Fruit fly (Drosophila melanogaster) whole organism, prepupa: Measurements from ENCODE around the gene CG14535.

Source experiments
- Blimp-1 ChIP-seq: fragments of 200-800 bp; sonication (Bioruptor generic); optimal IDR thresholded peaks from 3 replicates; lab custom pipeline; 2017; ENCODE audit warnings: missing biosample characterization, missing genetic modification characterization, mild to moderate bottlenecking, moderate library complexity, missing genetic modification reagents
- CG10631 ChIP-seq: fragments of 200-800 bp; sonication (Bioruptor generic); optimal IDR thresholded peaks from 2 replicates; lab custom pipeline; 2016; ENCODE audit warnings: missing biosample characterization, missing genetic modification characterization
- CG10669 ChIP-seq: fragments of 200-800 bp; sonication (Bioruptor generic); optimal IDR thresholded peaks from 3 replicates; lab custom pipeline; 2018; ENCODE audit warnings: missing biosample characterization, mild to moderate bottlenecking, missing genetic modification characterization, moderate library complexity
- CG11294 ChIP-seq: fragments of 200-800 bp; sonication (Bioruptor generic); IDR thresholded peaks from 2 replicates; pipeline ENCODE4 v1.3.6; 2022; ENCODE audit warnings: missing biosample characterization, missing genetic modification characterization
- CG11762 ChIP-seq: fragments of 200-800 bp; sonication (Bioruptor generic); optimal IDR thresholded peaks from 3 replicates; lab custom pipeline; 2016; ENCODE audit warnings: missing biosample characterization, missing genetic modification characterization; ENCODE audit not compliant: insufficient read depth
- CG11902 ChIP-seq: fragments of 200-800 bp; sonication (Bioruptor generic); optimal IDR thresholded peaks from 3 replicates; lab custom pipeline; 2016; ENCODE audit warnings: missing biosample characterization, missing genetic modification characterization
- CG15336 ChIP-seq: fragments of 200-800 bp; sonication (Bioruptor generic); IDR thresholded peaks from 2 replicates; pipeline ENCODE4 v1.3.6; 2022; ENCODE audit warnings: missing biosample characterization, missing genetic modification characterization
- CG1621 ChIP-seq: fragments of 200-800 bp; sonication (Bioruptor generic); optimal IDR thresholded peaks from 3 replicates; lab custom pipeline; 2018; ENCODE audit warnings: missing biosample characterization, mild to moderate bottlenecking, missing genetic modification characterization
- CG16779 ChIP-seq: fragments of 200-800 bp; sonication (Bioruptor generic); optimal IDR thresholded peaks from 3 replicates; lab custom pipeline; 2017; ENCODE audit warnings: missing biosample characterization, mild to moderate bottlenecking, missing genetic modification characterization
- CG3032 ChIP-seq: fragments of 200-800 bp; optimal IDR thresholded peaks from 2 replicates; lab custom pipeline; 2019; ENCODE audit warnings: missing biosample characterization, mild to moderate bottlenecking, missing genetic modification characterization, moderate library complexity
- CG32006 ChIP-seq: fragments of 200-800 bp; sonication (Bioruptor generic); optimal IDR thresholded peaks from 3 replicates; lab custom pipeline; 2017; ENCODE audit warnings: missing biosample characterization, mild to moderate bottlenecking, missing genetic modification characterization
- CG3919 ChIP-seq: fragments of 200-800 bp; sonication (Bioruptor generic); optimal IDR thresholded peaks from 3 replicates; lab custom pipeline; 2016; ENCODE audit warnings: missing biosample characterization, missing genetic modification characterization
- CG4318 ChIP-seq: fragments of 200-800 bp; sonication (Bioruptor generic); optimal IDR thresholded peaks from 3 replicates; lab custom pipeline; 2017; ENCODE audit warnings: missing biosample characterization, mild to moderate bottlenecking, missing genetic modification characterization
- CG6163 ChIP-seq: fragments of 200-800 bp; sonication (Bioruptor generic); IDR thresholded peaks from 3 replicates; pipeline ENCODE4 v1.3.6; 2022; ENCODE audit warnings: missing biosample characterization, missing genetic modification characterization
- CG6276 ChIP-seq: fragments of 200-800 bp; sonication (Bioruptor generic); optimal IDR thresholded peaks from 2 replicates; lab custom pipeline; 2017; ENCODE audit warnings: missing biosample characterization, mild to moderate bottlenecking, missing genetic modification characterization
- CG6792 ChIP-seq: fragments of 200-800 bp; sonication (Bioruptor generic); optimal IDR thresholded peaks from 3 replicates; lab custom pipeline; 2016; ENCODE audit warnings: missing biosample characterization, missing genetic modification characterization
- CG6808 ChIP-seq: fragments of 200-800 bp; sonication (Bioruptor generic); optimal IDR thresholded peaks from 3 replicates; lab custom pipeline; 2017; ENCODE audit warnings: missing biosample characterization, missing genetic modification characterization, mild to moderate bottlenecking, moderate library complexity, missing genetic modification reagents
- CG6854 ChIP-seq: fragments of 200-800 bp; sonication (Bioruptor generic); optimal IDR thresholded peaks from 2 replicates; lab custom pipeline; 2017; ENCODE audit warnings: missing biosample characterization, mild to moderate bottlenecking, missing genetic modification characterization
- CG7368 ChIP-seq: fragments of 200-800 bp; sonication (Bioruptor generic); optimal IDR thresholded peaks from 3 replicates; lab custom pipeline; 2016; ENCODE audit warnings: missing biosample characterization, missing genetic modification characterization
- CG8319 ChIP-seq: fragments of 200-800 bp; sonication (Bioruptor generic); optimal IDR thresholded peaks from 3 replicates; lab custom pipeline; 2016; ENCODE audit warnings: missing biosample characterization, missing genetic modification characterization
- CG8632 ChIP-seq: fragments of 200-800 bp; sonication (Bioruptor generic); optimal IDR thresholded peaks from 3 replicates; lab custom pipeline; 2016; ENCODE audit warnings: missing biosample characterization, missing genetic modification characterization
- CG9139 ChIP-seq: fragments of 200-800 bp; sonication (Bioruptor generic); optimal IDR thresholded peaks from 3 replicates; lab custom pipeline; 2017; ENCODE audit warnings: missing biosample characterization, mild to moderate bottlenecking, missing genetic modification characterization
- Eip75B ChIP-seq: fragments of 200-800 bp; sonication (Bioruptor generic); optimal IDR thresholded peaks from 3 replicates; lab custom pipeline; 2016; ENCODE audit warnings: missing biosample characterization, missing genetic modification characterization
- Eip78C ChIP-seq: fragments of 200-800 bp; sonication (Bioruptor generic); peaks from one replicate; lab custom pipeline; 2016; ENCODE audit warnings: missing biosample characterization, missing genetic modification characterization
- Eip93F ChIP-seq: fragments of 200-800 bp; sonication (Bioruptor generic); optimal IDR thresholded peaks from 2 replicates; lab custom pipeline; 2016; ENCODE audit warnings: missing biosample characterization, mild to moderate bottlenecking, missing genetic modification characterization
- Ets21C ChIP-seq: fragments of 200-800 bp; sonication (Bioruptor generic); optimal IDR thresholded peaks from 3 replicates; lab custom pipeline; 2016; ENCODE audit warnings: missing biosample characterization, missing genetic modification characterization
- Ets96B ChIP-seq: fragments of 200-800 bp; optimal IDR thresholded peaks from 2 replicates; lab custom pipeline; 2019; ENCODE audit warnings: missing biosample characterization, mild to moderate bottlenecking, missing genetic modification characterization, moderate library complexity
- Gug ChIP-seq: fragments of 200-800 bp; sonication (Bioruptor generic); IDR thresholded peaks from 2 replicates; pipeline ENCODE4 v1.3.6; 2022; ENCODE audit warnings: missing biosample characterization, missing genetic modification characterization
- Hr38 ChIP-seq: sonication (Bioruptor generic); optimal IDR thresholded peaks from 2 replicates; lab custom pipeline; 2016; ENCODE audit warnings: missing biosample characterization, missing genetic modification characterization
- Hr39 ChIP-seq: fragments of 200-800 bp; sonication (Bioruptor generic); optimal IDR thresholded peaks from 2 replicates; lab custom pipeline; 2016; ENCODE audit warnings: missing biosample characterization, missing genetic modification characterization
- Hr4 ChIP-seq: fragments of 200-800 bp; sonication (Bioruptor generic); optimal IDR thresholded peaks from 3 replicates; lab custom pipeline; 2016; ENCODE audit warnings: missing biosample characterization, missing genetic modification characterization
- Met ChIP-seq: fragments of 200-800 bp; sonication (Bioruptor generic); optimal IDR thresholded peaks from 3 replicates; lab custom pipeline; 2016; ENCODE audit warnings: missing biosample characterization, missing genetic modification characterization
- OdsH ChIP-seq: fragments of 200-800 bp; sonication (Bioruptor generic); optimal IDR thresholded peaks from 3 replicates; lab custom pipeline; 2016; ENCODE audit warnings: missing biosample characterization, missing genetic modification characterization
- Smox ChIP-seq: fragments of 200-800 bp; sonication (Bioruptor generic); optimal IDR thresholded peaks from 3 replicates; lab custom pipeline; 2016; ENCODE audit warnings: missing biosample characterization, missing genetic modification characterization
- Sox102F ChIP-seq: fragments of 200-800 bp; sonication (Bioruptor generic); optimal IDR thresholded peaks from 2 replicates; lab custom pipeline; 2016; ENCODE audit warnings: missing biosample characterization, mild to moderate bottlenecking, missing genetic modification characterization
- Sox14 ChIP-seq: fragments of 200-800 bp; sonication (Bioruptor generic); optimal IDR thresholded peaks from 3 replicates; lab custom pipeline; 2016; ENCODE audit warnings: missing biosample characterization, missing genetic modification characterization
- Sox15 ChIP-seq: fragments of 200-800 bp; sonication (Bioruptor generic); optimal IDR thresholded peaks from 3 replicates; lab custom pipeline; 2016; ENCODE audit warnings: missing biosample characterization, missing genetic modification characterization
- acj6 ChIP-seq: fragments of 200-800 bp; sonication (Bioruptor generic); optimal IDR thresholded peaks from 3 replicates; lab custom pipeline; 2016; ENCODE audit warnings: missing biosample characterization, missing genetic modification characterization
- dsx ChIP-seq: fragments of 200-800 bp; optimal IDR thresholded peaks from 3 replicates; lab custom pipeline; 2019; ENCODE audit warnings: missing biosample characterization, mild to moderate bottlenecking, missing genetic modification characterization, moderate library complexity; ENCODE audit not compliant: poor library complexity, severe bottlenecking
- eg ChIP-seq: fragments of 200-800 bp; sonication (Bioruptor generic); IDR thresholded peaks from 3 replicates; pipeline ENCODE4 v1.3.6; 2022; ENCODE audit warnings: missing biosample characterization, missing genetic modification characterization
- esn ChIP-seq: fragments of 200-800 bp; sonication (Bioruptor generic); optimal IDR thresholded peaks from 2 replicates; lab custom pipeline; 2016; ENCODE audit warnings: missing biosample characterization, mild to moderate bottlenecking, missing genetic modification characterization, moderate library complexity
- fd59A ChIP-seq: fragments of 200-800 bp; sonication (Bioruptor generic); optimal IDR thresholded peaks from 2 replicates; lab custom pipeline; 2017; ENCODE audit warnings: missing biosample characterization, mild to moderate bottlenecking, missing genetic modification characterization, missing genetic modification reagents
- fd85E ChIP-seq: fragments of 200-800 bp; sonication (Bioruptor generic); optimal IDR thresholded peaks from 3 replicates; lab custom pipeline; 2016; ENCODE audit warnings: missing biosample characterization, missing genetic modification characterization
- lz ChIP-seq: fragments of 200-800 bp; sonication (Bioruptor generic); optimal IDR thresholded peaks from 3 replicates; lab custom pipeline; 2016; ENCODE audit warnings: missing biosample characterization, missing genetic modification characterization
- net ChIP-seq: fragments of 200-800 bp; sonication (Bioruptor generic); optimal IDR thresholded peaks from 3 replicates; lab custom pipeline; 2016; ENCODE audit warnings: missing biosample characterization, missing genetic modification characterization
- pdm3 ChIP-seq: fragments of 200-800 bp; sonication (Bioruptor generic); optimal IDR thresholded peaks from 3 replicates; lab custom pipeline; 2016; ENCODE audit warnings: missing biosample characterization, missing genetic modification characterization
- salr ChIP-seq, 2 experiments: fragments of 200-800 bp; sonication (Bioruptor generic); optimal IDR thresholded peaks; 3 replicates each; lab custom pipeline; 2016 to 2018; ENCODE audit warnings: missing biosample characterization in 2 of 2, missing genetic modification characterization in 2 of 2, mild to moderate bottlenecking in 1 of 2
- spab ChIP-seq: fragments of 200-800 bp; sonication (Bioruptor generic); optimal IDR thresholded peaks from 2 replicates; lab custom pipeline; 2017; ENCODE audit warnings: missing biosample characterization, mild to moderate bottlenecking, missing genetic modification characterization, missing genetic modification reagents
- ss ChIP-seq, 2 experiments: fragments of 200-800 bp; sonication (Bioruptor generic); optimal IDR thresholded peaks; 2 replicates in 1 of 2; 3 replicates in 1 of 2; lab custom pipeline; 2017 to 2018; ENCODE audit warnings: mild to moderate bottlenecking in 2 of 2, missing biosample characterization in 2 of 2, missing genetic modification characterization in 2 of 2, moderate library complexity in 1 of 2
- svp ChIP-seq: fragments of 200-800 bp; sonication (Bioruptor generic); peaks from one replicate; lab custom pipeline; 2016; ENCODE audit warnings: missing biosample characterization, missing genetic modification characterization
- topi ChIP-seq: fragments of 200-800 bp; sonication (Bioruptor generic); optimal IDR thresholded peaks from 3 replicates; lab custom pipeline; 2016; ENCODE audit warnings: missing biosample characterization, missing genetic modification characterization
- vri ChIP-seq: fragments of 200-800 bp; sonication (Bioruptor generic); optimal IDR thresholded peaks from 3 replicates; lab custom pipeline; 2016; ENCODE audit warnings: missing biosample characterization, mild to moderate bottlenecking, missing genetic modification characterization

CG14535 gene

dm6 chr2L:7868608-7869007, 13.3 kb upstream of the CG14535 start:
- no peak for TF ChIP-seq CG10631 (GFP tag; lab: Kevin White, UChicago)
- TF ChIP-seq CG4318 (GFP tag; lab: Kevin White, UChicago): no peak
- peak; percentile 33 for TF ChIP-seq CG3919 (GFP tag; lab: Kevin White, UChicago)
- TF ChIP-seq svp: no peak
- TF ChIP-seq CG8319 (GFP tag; lab: Kevin White, UChicago): peak; percentile 1
- TF ChIP-seq pdm3 (GFP tag; lab: Kevin White, UChicago): peak; percentile 12
- no peak for TF ChIP-seq Sox14
- TF ChIP-seq Smox (GFP tag; lab: Kevin White, UChicago): no peak
- TF ChIP-seq CG32006 (GFP tag; lab: Kevin White, UChicago): peak; percentile 36
- TF ChIP-seq CG11762: no peak
- no peak for TF ChIP-seq CG6792 (GFP tag; lab: Kevin White, UChicago)
- TF ChIP-seq CG16779 (tag; lab: Kevin White, UChicago): no peak
- TF ChIP-seq CG11294 (GFP tag; lab: Robert Waterston, UW): no peak; the same call in 1 of the 2 replicates
- peak; percentile 2 for TF ChIP-seq CG6276 (GFP tag; lab: Kevin White, UChicago)
- TF ChIP-seq Hr38 (GFP tag; lab: Kevin White, UChicago): no peak
- peak; percentile 6 for TF ChIP-seq acj6 (GFP tag; lab: Kevin White, UChicago)
- no peak for TF ChIP-seq Gug (GFP tag; lab: Robert Waterston, UW)
- no peak for TF ChIP-seq topi (GFP tag; lab: Kevin White, UChicago)
- TF ChIP-seq CG10669 (GFP tag; lab: Kevin White, UChicago): peak; percentile 44
- TF ChIP-seq CG6808: peak; percentile 10
- no peak for TF ChIP-seq esn (GFP tag; lab: Kevin White, UChicago)
- no peak for TF ChIP-seq Sox102F
- TF ChIP-seq Eip78C: peak; percentile 78
- TF ChIP-seq CG7368 (GFP tag; lab: Kevin White, UChicago): no peak
- TF ChIP-seq lz (GFP tag; lab: Kevin White, UChicago): no peak
- peak; percentile 13 for TF ChIP-seq CG1621 (tag; lab: Kevin White, UChicago)
- peak; percentile 18 for TF ChIP-seq Eip75B
- no peak for TF ChIP-seq CG11902 (GFP tag; lab: Kevin White, UChicago)
- peak; percentile 18 for TF ChIP-seq Hr4 (GFP tag; lab: Kevin White, UChicago)
- TF ChIP-seq net (GFP tag; lab: Kevin White, UChicago): no peak
- no peak for TF ChIP-seq Ets21C
- no peak for TF ChIP-seq CG6854 (GFP tag; lab: Kevin White, UChicago)
- TF ChIP-seq Hr39 (GFP tag; lab: Kevin White, UChicago): no peak
- TF ChIP-seq spab (GFP tag; lab: Kevin White, UChicago): peak; percentile 33
- no peak for TF ChIP-seq Eip93F (GFP tag; lab: Kevin White, UChicago)
- TF ChIP-seq Ets96B: peak; percentile 40
- peak in 1 of 2 experiments; percentile 30 for TF ChIP-seq ss (GFP tag; optimal IDR thresholded peaks at IDR 0.05; lab: Kevin White, UChicago)
- TF ChIP-seq CG8632 (GFP tag; lab: Kevin White, UChicago): no peak
- no peak for TF ChIP-seq Blimp-1 (GFP tag; lab: Kevin White, UChicago)
- TF ChIP-seq CG9139 (GFP tag; lab: Kevin White, UChicago): no peak
- peak in 1 of 2 experiments; percentile 20 for TF ChIP-seq salr (GFP tag; optimal IDR thresholded peaks at IDR 0.05; lab: Kevin White, UChicago)
- 0 out of 2 replicates have a peak, but pooled peaks have one; percentile 13 for TF ChIP-seq CG15336 (GFP tag; lab: Robert Waterston, UW)
- TF ChIP-seq fd85E: no peak
- no peak for TF ChIP-seq Sox15
- peak; percentile 36 for TF ChIP-seq OdsH (GFP tag; lab: Kevin White, UChicago)
- TF ChIP-seq CG3032: peak; percentile 35
- peak; percentile 43 for TF ChIP-seq dsx (GFP tag; lab: Kevin White, UChicago)
- no peak for TF ChIP-seq vri (GFP tag; lab: Kevin White, UChicago)
- TF ChIP-seq eg (GFP tag; lab: Robert Waterston, UW): 0 out of 3 replicates have a peak, but pooled peaks have one; percentile 25
- no peak for TF ChIP-seq Met (GFP tag; lab: Kevin White, UChicago)
- no peak for TF ChIP-seq fd59A (GFP tag; lab: Kevin White, UChicago)
- no peak for TF ChIP-seq CG6163
